Fruit fly (Drosophila melanogaster): Measurements from ENCODE around the gene nero.

nero gene

DNA sequence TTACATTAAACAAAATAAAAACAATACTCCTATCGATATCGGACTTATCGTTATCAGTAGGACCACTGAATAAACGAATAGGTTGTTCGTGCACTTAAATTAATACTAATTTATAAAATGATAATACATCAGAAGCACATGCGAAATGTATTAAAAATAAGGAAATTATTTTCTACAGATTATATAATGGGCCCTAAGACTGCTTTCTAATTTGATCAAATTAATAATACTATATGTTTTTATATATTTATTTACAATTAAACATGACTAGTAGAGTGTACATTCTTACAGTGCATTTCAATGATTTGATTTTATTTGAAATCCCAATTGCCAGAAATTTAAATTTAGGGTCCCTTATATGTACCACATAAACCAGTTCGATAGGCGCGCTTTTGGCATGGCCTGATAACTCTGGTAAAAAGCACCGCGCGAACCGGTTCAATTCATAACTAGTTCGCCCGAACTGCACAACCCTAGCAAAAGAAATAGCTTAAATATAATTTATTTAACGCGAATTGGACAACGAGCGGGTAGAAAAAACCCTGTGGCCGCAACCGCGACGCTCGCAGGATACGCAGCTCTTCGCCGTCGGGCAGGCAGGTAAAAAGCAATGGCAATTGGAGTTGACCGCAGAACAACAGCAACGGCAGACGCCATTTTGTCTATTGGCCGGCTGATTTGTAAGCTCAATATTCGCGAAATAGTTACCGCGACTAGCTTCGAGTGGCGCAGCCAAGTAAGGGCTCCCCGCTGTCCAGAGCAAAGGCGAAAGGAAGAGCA is 29.4 kb upstream of the nero start, which contains the start of the genes CG2126 and faf (continued):
- TF ChIP-seq da (GFP tag; optimal IDR thresholded peaks at IDR 0.05) (no peak), odd (GFP tag; optimal IDR thresholded peaks at IDR 0.05) (peak; percentile 35), HHEX (GFP tag; optimal IDR thresholded peaks at IDR 0.05) (peak; percentile 69), lbe (GFP tag; optimal IDR thresholded peaks at IDR 0.05) (peak; percentile 55), dimm (GFP tag; IDR thresholded peaks at IDR 0.05) (peak; percentile 49; the same call in 1 of the 2 replicates), bcd (GFP tag; optimal IDR thresholded peaks at IDR 0.05) (peak; percentile 77), CG3407 (GFP tag; optimal IDR thresholded peaks at IDR 0.05) (peak; percentile 65), CG1647 (GFP tag; optimal IDR thresholded peaks at IDR 0.05) (peak; percentile 6), Xbp1 (GFP tag; optimal IDR thresholded peaks at IDR 0.05) (peak; percentile 85), CG12744 (GFP tag; optimal IDR thresholded peaks at IDR 0.05) (peak; percentile 2), vfl (GFP tag; optimal IDR thresholded peaks at IDR 0.05) (peak; percentile 54), Dbx (GFP tag; IDR thresholded peaks at IDR 0.05) (peak; percentile 63; the same call in 2 of the 3 replicates), maf-S (GFP tag; optimal IDR thresholded peaks at IDR 0.05) (peak; percentile 27), CG11398 (GFP tag; optimal IDR thresholded peaks at IDR 0.05) (no peak), Gug (GFP tag; IDR thresholded peaks at IDR 0.05) (peak; percentile 75), Dad (GFP tag; optimal IDR thresholded peaks at IDR 0.05) (peak; percentile 5), BtbVII (GFP tag; optimal IDR thresholded peaks at IDR 0.05) (peak; percentile 51), Sry-δ (GFP tag; optimal IDR thresholded peaks at IDR 0.05) (peak; percentile 40), pho (GFP tag; optimal IDR thresholded peaks at IDR 0.05) (peak; percentile 65), unc-4 (GFP tag; IDR thresholded peaks at IDR 0.05; ENCODE audit: partially characterized antibody) (peak; percentile 50; the same call in 1 of the 2 replicates), ab (GFP tag; optimal IDR thresholded peaks at IDR 0.05) (no peak), sob (GFP tag; IDR thresholded peaks at IDR 0.05) (peak; percentile 64), CG7987 (GFP tag; optimal IDR thresholded peaks at IDR 0.05) (peak; percentile 36), emc (GFP tag; optimal IDR thresholded peaks at IDR 0.05) (peak; percentile 26), ssp (GFP tag; IDR thresholded peaks at IDR 0.05) (peak; percentile 61), knrl (GFP tag; IDR thresholded peaks at IDR 0.05; ENCODE audit: partially characterized antibody) (peak; percentile 43; the same call in 2 of the 3 replicates), tap (tag; optimal IDR thresholded peaks at IDR 0.05) (no peak), her (GFP tag; optimal IDR thresholded peaks at IDR 0.05) (peak; percentile 38), scrt (GFP tag; optimal IDR thresholded peaks at IDR 0.05) (peak; percentile 53), CG12769 (tag; optimal IDR thresholded peaks at IDR 0.05) (no peak), CG9797 (GFP tag; optimal IDR thresholded peaks at IDR 0.05) (peak; percentile 30), CG3995 (GFP tag; optimal IDR thresholded peaks at IDR 0.05) (peak; percentile 39), p53 (GFP tag; optimal IDR thresholded peaks at IDR 0.05) (no peak), lab (GFP tag; optimal IDR thresholded peaks at IDR 0.05) (no peak), nerfin-1 (tag; optimal IDR thresholded peaks at IDR 0.05) (peak; percentile 45), ftz-f1 (GFP tag; optimal IDR thresholded peaks at IDR 0.05) (no peak), CG12071 (GFP tag; optimal IDR thresholded peaks at IDR 0.05) (peak; percentile 9), Ada2b (GFP tag; IDR thresholded peaks at IDR 0.05) (peak; percentile 68), crol (GFP tag; IDR thresholded peaks at IDR 0.05) (no peak), ems (GFP tag; optimal IDR thresholded peaks at IDR 0.05) (peak; percentile 47), yki (optimal IDR thresholded peaks at IDR 0.05) (no peak), Ssrp (tag; optimal IDR thresholded peaks at IDR 0.05) (peak; percentile 80), fd96Cb (tag; optimal IDR thresholded peaks at IDR 0.05) (peak; percentile 67), stc (GFP tag; IDR thresholded peaks at IDR 0.05) (peak; percentile 61), danr (GFP tag; IDR thresholded peaks at IDR 0.05) (peak; percentile 61; the same call in 1 of the 2 replicates), TFAM (GFP tag; optimal IDR thresholded peaks at IDR 0.05) (no peak), CG6765 (GFP tag; optimal IDR thresholded peaks at IDR 0.05) (peak; percentile 13), CG4282 (GFP tag; optimal IDR thresholded peaks at IDR 0.05) (no peak), Med (GFP tag) (peak; percentile 90), CG12391 (tag; optimal IDR thresholded peaks at IDR 0.05) (peak; percentile 92)
